Fruit fly (Drosophila melanogaster) whole organism, prepupa: ENCODE data around the gene scf.

Experiments used
- CG11294 ChIP-seq: fragments of 200-800 bp; sonication (Bioruptor generic); IDR thresholded peaks from 2 replicates; pipeline ENCODE4 v1.3.6; 2022; ENCODE audit warnings: missing biosample characterization, missing genetic modification characterization
- CG11902 ChIP-seq: fragments of 200-800 bp; sonication (Bioruptor generic); optimal IDR thresholded peaks from 3 replicates; lab custom pipeline; 2016; ENCODE audit warnings: missing biosample characterization, missing genetic modification characterization
- CG4318 ChIP-seq: fragments of 200-800 bp; sonication (Bioruptor generic); optimal IDR thresholded peaks from 3 replicates; lab custom pipeline; 2017; ENCODE audit warnings: missing biosample characterization, mild to moderate bottlenecking, missing genetic modification characterization
- acj6 ChIP-seq: fragments of 200-800 bp; sonication (Bioruptor generic); optimal IDR thresholded peaks from 3 replicates; lab custom pipeline; 2016; ENCODE audit warnings: missing biosample characterization, missing genetic modification characterization
- eg ChIP-seq: fragments of 200-800 bp; sonication (Bioruptor generic); IDR thresholded peaks from 3 replicates; pipeline ENCODE4 v1.3.6; 2022; ENCODE audit warnings: missing biosample characterization, missing genetic modification characterization
- svp ChIP-seq: fragments of 200-800 bp; sonication (Bioruptor generic); peaks from one replicate; lab custom pipeline; 2016; ENCODE audit warnings: missing biosample characterization, missing genetic modification characterization

dm6 chr3L:1258547-1258946, 39.9 kb upstream of the scf start:
- TF ChIP-seq svp (no peak), eg (GFP tag; lab: Robert Waterston, UW) (no peak), acj6 (GFP tag; lab: Kevin White, UChicago) (no peak), CG11902 (no peak), CG4318 (GFP tag; lab: Kevin White, UChicago) (no peak), CG11294 (GFP tag; lab: Robert Waterston, UW) (no peak)
